Worm (Caenorhabditis elegans): ENCODE results near the gene C28G1.10.

The C28G1.10 gene

DNA sequence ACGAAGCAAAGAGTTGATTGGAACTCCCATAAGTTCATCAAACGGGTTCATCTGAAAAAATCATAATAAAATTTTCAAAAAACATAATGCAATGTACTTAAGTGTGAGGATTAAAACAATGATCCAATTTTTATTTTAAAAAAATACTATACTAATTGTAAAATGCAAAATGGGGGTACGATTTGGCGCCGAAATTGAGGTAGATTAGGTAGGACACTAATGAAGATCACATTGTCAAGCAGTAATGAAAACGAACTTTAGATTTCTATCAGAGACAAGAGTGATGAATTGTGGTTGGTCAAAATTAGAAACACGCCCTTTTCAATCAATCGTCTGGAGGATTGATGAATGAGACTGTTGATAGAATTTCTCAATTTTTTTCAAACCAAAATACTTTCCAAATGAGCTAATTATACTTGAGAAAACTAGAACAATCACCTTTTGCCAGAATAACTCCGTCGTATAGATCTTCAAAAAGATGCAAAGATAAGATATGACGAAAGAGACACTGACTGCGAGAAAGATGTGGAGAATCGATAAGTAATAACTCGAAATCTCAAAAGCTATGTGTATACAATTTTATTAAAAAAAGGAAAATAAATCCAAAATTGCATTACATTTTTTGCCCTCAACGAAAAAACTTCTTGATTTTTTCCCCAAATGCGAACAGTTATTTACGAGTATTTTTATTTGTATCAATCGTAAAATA is 11.1 kb downstream of the C28G1.10 start, which contains the start of gene C06E2.5:
Gene C06E2.5 (minus strand): TSS at position 51 of the 709 bp plus-strand sequence.
- TF ChIP-seq lin-14 (GFP tag; optimal IDR thresholded peaks at IDR 0.05) (peak; percentile 33), nhr-85 (tag) (peak; percentile 80), lin-13 (GFP tag; optimal IDR thresholded peaks at IDR 0.05) (no peak), ztf-11 (tag; optimal IDR thresholded peaks at IDR 0.05) (no peak)

ce11 chrX:8859538-8859937 is 12.6 kb downstream of the C28G1.10 start:
- TF ChIP-seq lin-35 (GFP tag; optimal IDR thresholded peaks at IDR 0.05) (peak in 1 of 2 experiments; percentile 68), blmp-1 (tag; optimal IDR thresholded peaks at IDR 0.05) (peak; percentile 11), pqm-1 (tag; optimal IDR thresholded peaks at IDR 0.05) (no peak), mab-9 (GFP tag; IDR thresholded peaks at IDR 0.05) (no peak), dpl-1 (GFP tag; optimal IDR thresholded peaks at IDR 0.05) (peak; percentile 39 to 56 (median 50)), efl-1 (optimal IDR thresholded peaks at IDR 0.05) (peak; percentile 32 to 46), efl-1 (GFP tag; optimal IDR thresholded peaks at IDR 0.05 in 1 of 2) (peak; percentile 52 to 92), zag-1 (tag; optimal IDR thresholded peaks at IDR 0.05) (no peak)

DNA sequence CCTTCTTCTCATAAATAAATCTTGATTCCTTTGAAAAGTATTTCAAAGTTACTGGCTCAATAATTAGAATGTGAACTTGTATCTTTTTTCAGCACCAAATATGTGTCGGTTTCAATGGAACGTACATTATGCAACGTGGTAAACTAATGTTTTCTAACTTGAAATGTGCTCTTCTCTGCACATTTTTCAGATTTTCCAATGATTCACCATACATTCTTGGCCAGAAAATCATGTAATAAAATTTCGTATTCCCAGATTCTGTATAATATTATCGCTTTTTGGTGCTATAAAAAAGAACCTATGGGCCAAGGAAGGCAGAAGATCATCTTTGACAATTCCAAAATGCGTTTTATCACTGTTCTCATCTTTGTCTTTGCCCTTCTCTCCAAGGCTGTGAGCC is 14.0 kb downstream of the C28G1.10 start, which contains the start of gene C06E2.9:
Gene C06E2.9 (plus strand): TSS at position 301 of the 400 bp plus-strand sequence.
- TF ChIP-seq lin-13 (GFP tag; optimal IDR thresholded peaks at IDR 0.05) (no peak), lin-35 (GFP tag; optimal IDR thresholded peaks at IDR 0.05) (no peak), nhr-11 (tag; optimal IDR thresholded peaks at IDR 0.05) (no peak), tbx-2 (tag; optimal IDR thresholded peaks at IDR 0.05) (no peak), nhr-90 (tag; optimal IDR thresholded peaks at IDR 0.05; ENCODE audit: poor library complexity) (no peak), nhr-28 (tag; optimal IDR thresholded peaks at IDR 0.05) (no peak), dpl-1 (GFP tag; optimal IDR thresholded peaks at IDR 0.05) (no peak), lin-14 (GFP tag; optimal IDR thresholded peaks at IDR 0.05) (no peak), pqm-1 (tag; optimal IDR thresholded peaks at IDR 0.05) (no peak), aly-2 (tag; optimal IDR thresholded peaks at IDR 0.05) (no peak), nhr-20 (tag; optimal IDR thresholded peaks at IDR 0.05) (no peak)

- no peak for TF ChIP-seq ets-5 (GFP tag; IDR thresholded peaks at IDR 0.05)
- no peak for TF ChIP-seq jun-1 (tag; optimal IDR thresholded peaks at IDR 0.05)
- TF ChIP-seq ces-1 (GFP tag; optimal IDR thresholded peaks at IDR 0.05) = no peak
- TF ChIP-seq isw-1 (GFP tag; IDR thresholded peaks at IDR 0.05) = no peak
- TF ChIP-seq nhr-12 (tag; optimal IDR thresholded peaks at IDR 0.05) = no peak
- TF ChIP-seq fos-1 (tag; optimal IDR thresholded peaks at IDR 0.05) = no peak
- TF ChIP-seq grh-1 (GFP tag; IDR thresholded peaks at IDR 0.05) = no peak
- no peak for TF ChIP-seq dpl-1 (GFP tag; optimal IDR thresholded peaks at IDR 0.05)
- TF ChIP-seq pax-3 (tag; optimal IDR thresholded peaks at IDR 0.05) = no peak
- TF ChIP-seq hlh-17 (GFP tag; optimal IDR thresholded peaks at IDR 0.05; ENCODE audit: borderline replicate concordance) = no peak
- TF ChIP-seq fkh-10 (GFP tag; optimal IDR thresholded peaks at IDR 0.05) = no peak
- no peak for TF ChIP-seq sox-4 (tag; optimal IDR thresholded peaks at IDR 0.05)
- no peak for TF ChIP-seq unc-62 (GFP tag; optimal IDR thresholded peaks at IDR 0.05)
- TF ChIP-seq xbp-1 (tag; optimal IDR thresholded peaks at IDR 0.05) = no peak
Observed at ce11 chrX:8866563-8866962, 19.6 kb downstream of the C28G1.10 start, which contains the start of gene ins-9. Gene ins-9, minus strand, starts transcription at chrX:8866663.

DNA sequence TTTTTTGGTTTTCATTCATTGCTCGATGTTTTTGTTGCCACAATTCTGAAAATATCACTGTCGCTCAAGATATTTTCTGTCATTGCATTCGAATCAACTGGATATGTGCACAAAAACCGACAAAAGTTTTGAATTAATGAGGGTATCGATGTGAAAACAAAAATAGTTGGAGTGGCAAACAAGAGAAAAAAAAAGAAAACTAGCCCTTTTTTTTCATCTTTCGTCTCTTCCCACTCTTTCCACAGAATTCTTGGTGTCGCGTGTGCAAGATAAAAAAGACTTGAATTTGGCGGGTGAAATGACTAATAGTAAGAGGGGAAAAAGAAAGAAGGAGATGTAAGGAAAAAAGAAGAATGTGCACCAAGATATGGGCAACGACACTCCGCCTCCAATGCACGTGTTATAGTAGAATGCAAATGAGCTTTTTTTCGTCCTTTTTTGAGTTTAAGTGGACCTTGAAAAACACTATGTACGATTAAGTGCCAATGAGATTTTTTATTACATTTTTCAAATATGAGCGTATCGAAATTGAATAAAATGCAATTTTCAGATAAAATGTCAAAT is 22.3 kb downstream of the C28G1.10 start, which contains the start of the genes ubc-22 and ubc-21:
Gene ubc-22 (minus strand): TSS at position 51 of the 564 bp plus-strand sequence.
Gene ubc-21 (plus strand): TSS at position 514 of the 564 bp plus-strand sequence.
- TF ChIP-seq unc-30 (tag; optimal IDR thresholded peaks at IDR 0.05) (no peak), fkh-4 (tag; optimal IDR thresholded peaks at IDR 0.05; ENCODE audit: borderline replicate concordance) (no peak), fkh-8 (tag; optimal IDR thresholded peaks at IDR 0.05) (peak; percentile 67), unc-86 (tag; optimal IDR thresholded peaks at IDR 0.05) (peak; percentile 13), dpl-1 (GFP tag; optimal IDR thresholded peaks at IDR 0.05) (peak in 1 of 3 experiments; percentile 47), sox-4 (tag; optimal IDR thresholded peaks at IDR 0.05) (peak; percentile 2), nhr-19 (GFP tag; conservative IDR thresholded peaks at IDR 0.05) (no peak), ceh-82 (tag; optimal IDR thresholded peaks at IDR 0.05) (peak in 1 of 3 experiments; percentile 21), snpc-4 (tag; optimal IDR thresholded peaks at IDR 0.05) (no peak), lin-35 (GFP tag; optimal IDR thresholded peaks at IDR 0.05) (peak in 1 of 2 experiments; percentile 20), sup-37 (GFP tag; optimal IDR thresholded peaks at IDR 0.05) (no peak), efl-1 (optimal IDR thresholded peaks at IDR 0.05) (peak in 1 of 2 experiments; percentile 23), efl-1 (GFP tag; optimal IDR thresholded peaks at IDR 0.05 in 1 of 2) (no peak), fkh-10 (GFP tag; optimal IDR thresholded peaks at IDR 0.05) (peak; percentile 10), lin-14 (GFP tag; optimal IDR thresholded peaks at IDR 0.05) (peak; percentile 77), nhr-71 (tag; optimal IDR thresholded peaks at IDR 0.05) (peak; percentile 10)
